Fruit fly (Drosophila melanogaster) whole organism, embryonic: ENCODE measurements around the gene CG31468.

Experiments used
- BEAF-32 ChIP-seq: fragments of 200-800 bp; sonication (Bioruptor generic); optimal IDR thresholded peaks from 3 replicates; lab custom pipeline; 2017; ENCODE audit warnings: missing biosample characterization, missing genetic modification characterization, mild to moderate bottlenecking, moderate library complexity, missing genetic modification reagents
- CG11504 ChIP-seq: fragments of 200-800 bp; sonication (Bioruptor generic); optimal IDR thresholded peaks from 3 replicates; lab custom pipeline; 2019; ENCODE audit warnings: missing biosample characterization, mild to moderate bottlenecking, missing genetic modification characterization, moderate library complexity
- CG11696 ChIP-seq: fragments of 200-800 bp; sonication (Bioruptor generic); IDR thresholded peaks from 2 replicates; pipeline ENCODE4 v1.3.6; 2022; ENCODE audit warnings: missing biosample characterization, missing genetic modification characterization
- CG12391 ChIP-seq: fragments of 200-800 bp; sonication (Bioruptor generic); optimal IDR thresholded peaks from 3 replicates; lab custom pipeline; 2018; ENCODE audit warnings: missing biosample characterization, mild to moderate bottlenecking, missing genetic modification characterization, moderate library complexity
- CG12659 ChIP-seq: fragments of 200-800 bp; sonication (Bioruptor generic); optimal IDR thresholded peaks from 3 replicates; lab custom pipeline; 2017; ENCODE audit warnings: mild to moderate bottlenecking, missing biosample characterization, missing genetic modification reagents, missing genetic modification characterization
- CG12769 ChIP-seq: fragments of 200-800 bp; sonication (Bioruptor generic); optimal IDR thresholded peaks from 2 replicates; lab custom pipeline; 2019; ENCODE audit warnings: missing biosample characterization, mild to moderate bottlenecking, missing genetic modification characterization, moderate library complexity
- CG13287 ChIP-seq: fragments of 200-800 bp; sonication (Bioruptor generic); IDR thresholded peaks from 2 replicates; pipeline ENCODE4 v1.3.6; 2022; ENCODE audit warnings: missing biosample characterization, missing genetic modification characterization; ENCODE audit not compliant: partially characterized antibody
- CG13424 ChIP-seq: fragments of 200-800 bp; sonication (Bioruptor generic); optimal IDR thresholded peaks from 2 replicates; lab custom pipeline; 2019; ENCODE audit warnings: missing biosample characterization, mild to moderate bottlenecking, missing genetic modification characterization, moderate library complexity
- CG15269 ChIP-seq: fragments of 200-800 bp; sonication (Bioruptor generic); optimal IDR thresholded peaks from 2 replicates; lab custom pipeline; 2018; ENCODE audit warnings: missing biosample characterization, mild to moderate bottlenecking, missing genetic modification characterization, moderate library complexity
- CG16779 ChIP-seq: fragments of 200-800 bp; sonication (Bioruptor generic); IDR thresholded peaks from 2 replicates; pipeline ENCODE4 v1.3.6; 2022; ENCODE audit warnings: missing biosample characterization, missing genetic modification characterization
- CG17361 ChIP-seq: fragments of 200-800 bp; sonication (Bioruptor generic); IDR thresholded peaks from 3 replicates; pipeline ENCODE4 v1.3.6; 2022; ENCODE audit warnings: missing biosample characterization, missing genetic modification characterization
- CG2116 ChIP-seq: fragments of 200-800 bp; sonication (Bioruptor generic); optimal IDR thresholded peaks from 3 replicates; lab custom pipeline; 2018; ENCODE audit warnings: missing biosample characterization, mild to moderate bottlenecking, missing genetic modification characterization
- CG33213 ChIP-seq: fragments of 200-800 bp; sonication (Bioruptor generic); optimal IDR thresholded peaks from 3 replicates; lab custom pipeline; 2016; ENCODE audit warnings: missing biosample characterization, missing genetic modification characterization
- CG3995 ChIP-seq: fragments of 200-800 bp; sonication (Bioruptor generic); optimal IDR thresholded peaks from 3 replicates; lab custom pipeline; 2016; ENCODE audit warnings: missing biosample characterization, missing genetic modification characterization
- CG4424 ChIP-seq: fragments of 200-800 bp; sonication (Bioruptor generic); optimal IDR thresholded peaks from 3 replicates; lab custom pipeline; 2016; ENCODE audit warnings: missing biosample characterization, missing genetic modification characterization
- CG4617 ChIP-seq: fragments of 200-800 bp; sonication (Bioruptor generic); optimal IDR thresholded peaks from 3 replicates; lab custom pipeline; 2016; ENCODE audit warnings: missing biosample characterization, missing genetic modification characterization, borderline replicate concordance
- CG6272 ChIP-seq: fragments of 200-800 bp; sonication (Bioruptor generic); IDR thresholded peaks from 2 replicates; pipeline ENCODE4 v1.3.6; 2022; ENCODE audit warnings: missing biosample characterization, missing genetic modification characterization
- CG7963 ChIP-seq: fragments of 200-800 bp; sonication (Bioruptor generic); IDR thresholded peaks from 3 replicates; pipeline ENCODE4 v1.3.6; 2022; ENCODE audit warnings: missing biosample characterization, missing genetic modification characterization; ENCODE audit not compliant: partially characterized antibody
- CG8359 ChIP-seq: fragments of 200-800 bp; sonication (Bioruptor generic); optimal IDR thresholded peaks from 2 replicates; lab custom pipeline; 2017; ENCODE audit warnings: missing biosample characterization, mild to moderate bottlenecking, missing genetic modification characterization, borderline replicate concordance
- Camta ChIP-seq: fragments of 200-800 bp; sonication (Bioruptor generic); optimal IDR thresholded peaks from 2 replicates; lab custom pipeline; 2016; ENCODE audit warnings: missing biosample characterization, missing genetic modification characterization
- Ets65A ChIP-seq: fragments of 200-800 bp; sonication (Bioruptor generic); peaks from one replicate; lab custom pipeline; 2016; ENCODE audit warnings: missing biosample characterization, missing genetic modification characterization
- Hr3 ChIP-seq: fragments of 200-800 bp; sonication (Bioruptor generic); optimal IDR thresholded peaks from 3 replicates; lab custom pipeline; 2016; ENCODE audit warnings: missing biosample characterization, missing genetic modification characterization
- Hr51 ChIP-seq, 2 experiments: fragments of 200-800 bp; sonication (Bioruptor generic); optimal IDR thresholded peaks; 2 replicates in 1 of 2; 3 replicates in 1 of 2; lab custom pipeline; 2016 to 2018; ENCODE audit warnings: missing biosample characterization in 2 of 2, missing genetic modification characterization in 2 of 2, mild to moderate bottlenecking in 1 of 2, moderate library complexity in 1 of 2
- Jarid2 ChIP-seq: fragments of 200-800 bp; sonication (Bioruptor generic); optimal IDR thresholded peaks from 3 replicates; lab custom pipeline; 2017; ENCODE audit warnings: mild to moderate bottlenecking, missing biosample characterization, missing genetic modification reagents, missing genetic modification characterization
- Nf-YB ChIP-seq: fragments of 200-800 bp; sonication (Bioruptor generic); optimal IDR thresholded peaks from 3 replicates; lab custom pipeline; 2019; ENCODE audit warnings: missing biosample characterization, mild to moderate bottlenecking, missing genetic modification characterization, moderate library complexity
- Nf-YC ChIP-seq: fragments of 200-800 bp; optimal IDR thresholded peaks from 3 replicates; lab custom pipeline; 2019; ENCODE audit warnings: missing biosample characterization, mild to moderate bottlenecking, missing genetic modification characterization, moderate library complexity
- PHDP ChIP-seq: fragments of 200-800 bp; sonication (Bioruptor generic); optimal IDR thresholded peaks from 3 replicates; lab custom pipeline; 2018; ENCODE audit warnings: missing biosample characterization, mild to moderate bottlenecking, missing genetic modification characterization, moderate library complexity
- Sin3A ChIP-seq: fragments of >200 bp; optimal IDR thresholded peaks from 2 replicates; lab custom pipeline; 2018
- Taf1 ChIP-seq: fragments of 200-800 bp; sonication (Bioruptor generic); IDR thresholded peaks from 2 replicates; pipeline ENCODE4 v1.3.6; 2022; ENCODE audit warnings: missing biosample characterization, missing genetic modification characterization
- Vsx1 ChIP-seq: fragments of 200-800 bp; sonication (Bioruptor generic); optimal IDR thresholded peaks from 2 replicates; lab custom pipeline; 2017; ENCODE audit warnings: missing biosample characterization, mild to moderate bottlenecking, missing genetic modification characterization, missing genetic modification reagents
- bbx ChIP-seq: fragments of 200-800 bp; sonication (Bioruptor generic); IDR thresholded peaks from 2 replicates; pipeline ENCODE4 v1.3.6; 2022; ENCODE audit warnings: missing biosample characterization, missing genetic modification characterization; ENCODE audit not compliant: partially characterized antibody
- gcm ChIP-seq: fragments of 200-800 bp; sonication (Bioruptor generic); optimal IDR thresholded peaks from 2 replicates; lab custom pipeline; 2019; ENCODE audit warnings: missing biosample characterization, mild to moderate bottlenecking, missing genetic modification characterization, moderate library complexity
- grau ChIP-seq: fragments of 200-800 bp; optimal IDR thresholded peaks from 3 replicates; lab custom pipeline; 2019; ENCODE audit warnings: missing biosample characterization, mild to moderate bottlenecking, missing genetic modification characterization, moderate library complexity
- gro ChIP-seq: fragments of 200-800 bp; sonication (Bioruptor generic); optimal IDR thresholded peaks from 2 replicates; lab custom pipeline; 2016; ENCODE audit warnings: missing biosample characterization, missing genetic modification characterization
- hth ChIP-seq: fragments of >200 bp; optimal IDR thresholded peaks from 2 replicates; lab custom pipeline; 2017; ENCODE audit warnings: inconsistent platforms
- jumu ChIP-seq: fragments of 200-800 bp; sonication (Bioruptor generic); optimal IDR thresholded peaks from 3 replicates; lab custom pipeline; 2016; ENCODE audit warnings: missing biosample characterization, missing genetic modification characterization
- kay ChIP-seq: fragments of 200-800 bp; sonication (Bioruptor generic); optimal IDR thresholded peaks from 2 replicates; lab custom pipeline; 2016; ENCODE audit warnings: missing biosample characterization, missing genetic modification characterization
- lab ChIP-seq: fragments of 200-800 bp; sonication (Bioruptor generic); optimal IDR thresholded peaks from 3 replicates; lab custom pipeline; 2017; ENCODE audit warnings: missing biosample characterization, missing genetic modification characterization, mild to moderate bottlenecking, moderate library complexity, missing genetic modification reagents
- lilli ChIP-seq: fragments of 200-800 bp; sonication (Bioruptor generic); optimal IDR thresholded peaks from 3 replicates; lab custom pipeline; 2016; ENCODE audit warnings: missing biosample characterization, missing genetic modification characterization
- nau ChIP-seq: fragments of 200-800 bp; sonication (Bioruptor generic); optimal IDR thresholded peaks from 3 replicates; lab custom pipeline; 2017; ENCODE audit warnings: missing biosample characterization, mild to moderate bottlenecking, missing genetic modification characterization, missing genetic modification reagents
- nerfin-1 ChIP-seq: fragments of 200-800 bp; sonication (Bioruptor generic); optimal IDR thresholded peaks from 3 replicates; lab custom pipeline; 2019; ENCODE audit warnings: missing biosample characterization, mild to moderate bottlenecking, missing genetic modification characterization, moderate library complexity
- nmo ChIP-seq: fragments of 200-800 bp; sonication (Bioruptor generic); optimal IDR thresholded peaks from 2 replicates; lab custom pipeline; 2018; ENCODE audit warnings: missing biosample characterization, mild to moderate bottlenecking, missing genetic modification characterization, moderate library complexity
- phol ChIP-seq: fragments of 200-800 bp; sonication (Bioruptor generic); optimal IDR thresholded peaks from 3 replicates; lab custom pipeline; 2018; ENCODE audit warnings: missing biosample characterization, mild to moderate bottlenecking, missing genetic modification characterization, moderate library complexity
- row ChIP-seq: fragments of 200-800 bp; sonication (Bioruptor generic); IDR thresholded peaks from 3 replicates; pipeline ENCODE4 v1.3.6; 2022; ENCODE audit warnings: missing biosample characterization, missing genetic modification characterization
- salm ChIP-seq: fragments of 200-800 bp; sonication (Bioruptor generic); optimal IDR thresholded peaks from 2 replicates; lab custom pipeline; 2018; ENCODE audit warnings: missing biosample characterization, mild to moderate bottlenecking, missing genetic modification characterization
- tll ChIP-seq, 2 experiments: fragments of 200-800 bp in 1 of 2; fragments of >200 bp in 1 of 2; sonication (Bioruptor generic) in 1 of 2; optimal IDR thresholded peaks; 2 replicates each; lab custom pipeline; 2017 to 2019; ENCODE audit warnings: missing biosample characterization in 2 of 2, missing genetic modification characterization in 2 of 2, mild to moderate bottlenecking in 1 of 2, moderate library complexity in 1 of 2
- toy ChIP-seq: fragments of 200-800 bp; sonication (Bioruptor generic); IDR thresholded peaks from 2 replicates; pipeline ENCODE4 v1.3.6; 2022; ENCODE audit warnings: missing biosample characterization, missing genetic modification characterization
- trh ChIP-seq: fragments of 200-800 bp; sonication (Bioruptor generic); optimal IDR thresholded peaks from 2 replicates; lab custom pipeline; 2016; ENCODE audit warnings: missing biosample characterization, missing genetic modification characterization
- unpg ChIP-seq: fragments of 200-800 bp; sonication (Bioruptor generic); optimal IDR thresholded peaks from 3 replicates; lab custom pipeline; 2018; ENCODE audit warnings: missing biosample characterization, mild to moderate bottlenecking, missing genetic modification characterization, moderate library complexity

The CG31468 gene

dm6 chr3R:23732990-23733512 lies 32.9 kb upstream of the CG31468 start, which contains the start of the genes Hmgcr and Rpn9 (continued):
- TF ChIP-seq CG13287 (GFP tag; lab: Robert Waterston, UW), result peak; percentile 57; the same call in 1 of the 2 replicates
- TF ChIP-seq phol (tag; lab: Kevin White, UChicago), result peak; percentile 65
- peak; percentile 30 for TF ChIP-seq gcm (GFP tag; lab: Kevin White, UChicago)
- 0 out of 3 replicates have a peak, but pooled peaks have one; percentile 22 for TF ChIP-seq CG7963 (GFP tag; lab: Robert Waterston, UW)
- TF ChIP-seq toy (GFP tag; lab: Robert Waterston, UW), result no peak
- TF ChIP-seq CG12659, result peak; percentile 83
- peak; percentile 86 for TF ChIP-seq Jarid2 (GFP tag; lab: Kevin White, UChicago)
- TF ChIP-seq hth (lab: Kevin White, UChicago), result no peak
- TF ChIP-seq row (GFP tag; lab: Robert Waterston, UW), result 0 out of 3 replicates have a peak, but pooled peaks have one; percentile 17
- peak; percentile 38 for TF ChIP-seq Nf-YC (tag; lab: Kevin White, UChicago)
- peak; percentile 21 for TF ChIP-seq unpg
- TF ChIP-seq salm, result peak; percentile 31
- TF ChIP-seq CG3995 (GFP tag; lab: Kevin White, UChicago), result peak; percentile 24
- TF ChIP-seq Taf1 (GFP tag; lab: Robert Waterston, UW), result no peak
- TF ChIP-seq tll (GFP tag; optimal IDR thresholded peaks at IDR 0.05; lab: Kevin White, UChicago), result peak in 1 of 2 experiments; percentile 29
- peak; percentile 35 for TF ChIP-seq kay (GFP tag; lab: Kevin White, UChicago)
- no peak for TF ChIP-seq CG12769
- peak; percentile 67 for TF ChIP-seq nmo (GFP tag; lab: Kevin White, UChicago)
- TF ChIP-seq Hr51 (GFP tag; optimal IDR thresholded peaks at IDR 0.05; lab: Kevin White, UChicago), result peak in 1 of 2 experiments; percentile 11
- peak; percentile 41 for TF ChIP-seq CG4617
- peak; percentile 51 for TF ChIP-seq CG11504 (tag; lab: Kevin White, UChicago)
- no peak for TF ChIP-seq CG11696 (GFP tag; lab: Robert Waterston, UW)
- peak; percentile 13 for TF ChIP-seq lilli (GFP tag; lab: Kevin White, UChicago)
- no peak for TF ChIP-seq CG4424 (GFP tag; lab: Kevin White, UChicago)
- no peak for TF ChIP-seq CG6272 (GFP tag; lab: Robert Waterston, UW)
- no peak for TF ChIP-seq trh
- TF ChIP-seq CG12391 (tag; lab: Kevin White, UChicago), result peak; percentile 63
- peak; percentile 32 for TF ChIP-seq lab (GFP tag; lab: Kevin White, UChicago)
- peak; percentile 16 for TF ChIP-seq CG15269 (tag; lab: Kevin White, UChicago)
- TF ChIP-seq grau (tag; lab: Kevin White, UChicago), result peak; percentile 26
- peak; percentile 9 for TF ChIP-seq CG8359 (GFP tag; lab: Kevin White, UChicago)
- no peak for TF ChIP-seq CG16779 (GFP tag; lab: Robert Waterston, UW)
- TF ChIP-seq bbx (GFP tag; lab: Robert Waterston, UW), result peak; percentile 67; the same call in 1 of the 2 replicates
- TF ChIP-seq gro, result peak; percentile 27
- peak; percentile 21 for TF ChIP-seq Camta (GFP tag; lab: Kevin White, UChicago)
- peak; percentile 95 for TF ChIP-seq Sin3A (lab: Kevin White, UChicago)
- peak; percentile 68 for TF ChIP-seq Vsx1 (GFP tag; lab: Kevin White, UChicago)
- peak; percentile 6 for TF ChIP-seq Ets65A
- TF ChIP-seq CG17361, result peak; percentile 41; the same call in 1 of the 3 replicates
- peak; percentile 15 for TF ChIP-seq CG33213
- TF ChIP-seq CG13424 (tag; lab: Kevin White, UChicago), result peak; percentile 28
- peak; percentile 35 for TF ChIP-seq nerfin-1 (tag; lab: Kevin White, UChicago)
- peak; percentile 55 for TF ChIP-seq BEAF-32 (GFP tag; lab: Kevin White, UChicago)
- no peak for TF ChIP-seq Hr3 (GFP tag; lab: Kevin White, UChicago)
- peak; percentile 47 for TF ChIP-seq PHDP
- TF ChIP-seq jumu (GFP tag; lab: Kevin White, UChicago), result peak; percentile 8
- TF ChIP-seq Nf-YB, result peak; percentile 27
- peak; percentile 22 for TF ChIP-seq nau (GFP tag; lab: Kevin White, UChicago)
- TF ChIP-seq CG2116 (GFP tag; lab: Kevin White, UChicago), result peak; percentile 72
